Worm (Caenorhabditis elegans) whole organism, L4 larva: ENCODE results near the gene clec-68.
A peak's percentile ranks its signal among the peaks of the same experiment; 100 is the strongest.
"Not testable (repeated sequence)": the region's sequence is repeated elsewhere in the genome, so short reads cannot be mapped to it uniquely, and the experiment has no call there.

Experiments
- F10B5.3 ChIP-seq: sonication (generic microtip); optimal IDR thresholded peaks from 2 replicates; lab custom pipeline; 2016; ENCODE audit warnings: mild to moderate bottlenecking, missing genetic modification characterization, missing compliant biosample characterization
- F44E2.7 ChIP-seq: fragments of 200-800 bp; sonication (Bioruptor generic); IDR thresholded peaks from 2 replicates; pipeline ENCODE4 v2.1.2; 2022; ENCODE audit warnings: missing genetic modification characterization, missing compliant biosample characterization
- T26A8.4 ChIP-seq: fragments of 200-800 bp; sonication (Bioruptor generic); IDR thresholded peaks from 2 replicates; pipeline ENCODE4 v1.3.6; 2022; ENCODE audit warnings: missing genetic modification characterization, missing compliant biosample characterization
- Y48G9A.11 ChIP-seq: fragments of 200-800 bp; sonication (Bioruptor generic); IDR thresholded peaks from 2 replicates; pipeline ENCODE4 v1.3.6; 2022; ENCODE audit warnings: missing genetic modification reagents, missing genetic modification characterization, missing compliant biosample characterization
- Y5F2A.4 ChIP-seq: fragments of 200-800 bp; sonication (Bioruptor generic); optimal IDR thresholded peaks from 2 replicates; lab custom pipeline; 2018; ENCODE audit warnings: mild to moderate bottlenecking, missing genetic modification characterization, missing compliant biosample characterization
- Y75B8A.6 ChIP-seq: fragments of 200-800 bp; sonication (Bioruptor generic); IDR thresholded peaks from 2 replicates; pipeline ENCODE4 v1.3.6; 2022; ENCODE audit warnings: missing genetic modification reagents, missing genetic modification characterization, missing compliant biosample characterization
- aha-1 ChIP-seq: fragments of 150-350 bp; peaks from one replicate; lab custom pipeline; 2014; ENCODE audit warnings: missing biosample characterization, missing genetic modification characterization
- attf-4 ChIP-seq: sonication (generic microtip); optimal IDR thresholded peaks from 3 replicates; lab custom pipeline; 2017; ENCODE audit warnings: missing biosample characterization, missing genetic modification characterization
- ceh-20 ChIP-seq: fragments of 200-800 bp; sonication (Bioruptor generic); IDR thresholded peaks from 2 replicates; pipeline ENCODE4 v1.3.6; 2022; ENCODE audit warnings: missing genetic modification reagents, missing genetic modification characterization, missing compliant biosample characterization
- ces-1 ChIP-seq: fragments of 150-350 bp; sonication (generic microtip); optimal IDR thresholded peaks from 4 replicates; lab custom pipeline; 2014; ENCODE audit warnings: missing biosample characterization, missing genetic modification reagents, missing genetic modification characterization
- ctbp-1 ChIP-seq: fragments of 200-800 bp; sonication (Bioruptor generic); IDR thresholded peaks from 2 replicates; pipeline ENCODE4 v1.3.6; 2022; ENCODE audit warnings: missing genetic modification reagents, missing genetic modification characterization, missing compliant biosample characterization
- daf-8 ChIP-seq: fragments of 200-800 bp; sonication (Bioruptor generic); IDR thresholded peaks from 2 replicates; pipeline ENCODE4 v1.3.6; 2022; ENCODE audit warnings: missing genetic modification characterization, missing compliant biosample characterization
- dmd-8 ChIP-seq: fragments of 200-800 bp; sonication (Bioruptor generic); IDR thresholded peaks from 2 replicates; pipeline ENCODE4 v1.3.6; 2022; ENCODE audit warnings: missing genetic modification characterization, missing compliant biosample characterization
- dpl-1 ChIP-seq: fragments of 150-350 bp; optimal IDR thresholded peaks from 2 replicates; lab custom pipeline; 2014; ENCODE audit warnings: missing biosample characterization, missing genetic modification reagents, missing genetic modification characterization
- duxl-1 ChIP-seq: sonication (generic microtip); optimal IDR thresholded peaks from 2 replicates; lab custom pipeline; 2016; ENCODE audit warnings: mild to moderate bottlenecking, missing genetic modification characterization, moderate library complexity, missing compliant biosample characterization; ENCODE audit not compliant: poor library complexity
- dve-1 ChIP-seq: sonication (generic microtip); optimal IDR thresholded peaks from 2 replicates; lab custom pipeline; 2017; ENCODE audit warnings: antibody characterized with exemption, mild to moderate bottlenecking, missing genetic modification characterization, missing compliant biosample characterization; ENCODE audit not compliant: insufficient read depth
- egl-27 ChIP-seq: sonication (generic microtip); optimal IDR thresholded peaks from 3 replicates; lab custom pipeline; 2017; ENCODE audit warnings: missing biosample characterization, missing genetic modification reagents, missing genetic modification characterization
- hmg-1.1 ChIP-seq: fragments of 200-800 bp; sonication (Bioruptor generic); IDR thresholded peaks from 2 replicates; pipeline ENCODE4 v1.3.6; 2022; ENCODE audit warnings: missing genetic modification reagents, missing genetic modification characterization, missing compliant biosample characterization
- lim-7 ChIP-seq: fragments of 200-800 bp; sonication (Bioruptor generic); IDR thresholded peaks from 2 replicates; pipeline ENCODE4 v1.3.6; 2022; ENCODE audit warnings: missing genetic modification characterization, missing compliant biosample characterization
- lin-15B ChIP-seq: fragments of 150-350 bp; sonication (generic microtip); optimal IDR thresholded peaks from 3 replicates; lab custom pipeline; 2014; ENCODE audit warnings: missing biosample characterization, missing genetic modification characterization
- lin-38 ChIP-seq: fragments of 200-800 bp; sonication (Bioruptor generic); IDR thresholded peaks from 2 replicates; pipeline ENCODE4 v1.3.6; 2022; ENCODE audit warnings: missing genetic modification reagents, missing genetic modification characterization, missing compliant biosample characterization
- madf-9 ChIP-seq: fragments of 200-800 bp; sonication (Bioruptor generic); conservative IDR thresholded peaks from 2 replicates; pipeline ENCODE4 v1.3.6; 2022; ENCODE audit warnings: missing genetic modification reagents, missing genetic modification characterization, missing compliant biosample characterization
- mdl-1 ChIP-seq, 2 experiments: fragments of 150-350 bp in 1 of 2; sonication (generic microtip) in 1 of 2; optimal IDR thresholded peaks; 2 replicates each; lab custom pipeline; 2014 to 2017; ENCODE audit warnings: missing biosample characterization in 2 of 2, missing genetic modification characterization in 2 of 2
- mdt-29 ChIP-seq: fragments of 200-800 bp; sonication (Bioruptor generic); IDR thresholded peaks from 2 replicates; pipeline ENCODE4 v1.3.6; 2022; ENCODE audit warnings: missing genetic modification reagents, missing genetic modification characterization, missing compliant biosample characterization
- mxl-2 ChIP-seq: fragments of 200-800 bp; sonication (Bioruptor generic); conservative IDR thresholded peaks from 2 replicates; pipeline ENCODE4 v1.3.6; 2022; ENCODE audit warnings: missing genetic modification reagents, missing genetic modification characterization, missing compliant biosample characterization
- mxl-3 ChIP-seq: fragments of 200-800 bp; sonication (Bioruptor generic); optimal IDR thresholded peaks from 2 replicates; lab custom pipeline; 2018; ENCODE audit warnings: mild to moderate bottlenecking, missing genetic modification characterization, missing compliant biosample characterization
- nhr-10 ChIP-seq: fragments of 150-350 bp; optimal IDR thresholded peaks from 2 replicates; lab custom pipeline; 2014; ENCODE audit warnings: missing biosample characterization, missing genetic modification characterization
- nhr-111 ChIP-seq: fragments of 200-800 bp; sonication (Bioruptor generic); optimal IDR thresholded peaks from 2 replicates; lab custom pipeline; 2018; ENCODE audit warnings: mild to moderate bottlenecking, missing genetic modification characterization, missing compliant biosample characterization
- nhr-28 ChIP-seq: fragments of 150-350 bp; optimal IDR thresholded peaks from 2 replicates; lab custom pipeline; 2014; ENCODE audit warnings: missing biosample characterization, missing genetic modification characterization
- nhr-6 ChIP-seq: fragments of 150-350 bp; optimal IDR thresholded peaks from 2 replicates; lab custom pipeline; 2014; ENCODE audit warnings: missing biosample characterization, missing genetic modification characterization
- nhr-77 ChIP-seq: fragments of 150-350 bp; optimal IDR thresholded peaks from 2 replicates; lab custom pipeline; 2014; ENCODE audit warnings: missing biosample characterization, missing genetic modification characterization
- pha-4 ChIP-seq, 2 experiments: fragments of 150-350 bp in 1 of 2; fragments of 200-800 bp in 1 of 2; sonication (Bioruptor generic) in 1 of 2; IDR thresholded peaks in 1 of 2; optimal IDR thresholded peaks in 1 of 2; 2 replicates each; pipeline versions ENCODE4 v1.3.6 to Lab custom; 2014 to 2022; ENCODE audit warnings: missing genetic modification characterization in 2 of 2, missing genetic modification reagents in 2 of 2, missing biosample characterization in 1 of 2, missing compliant biosample characterization in 1 of 2
- pqm-1 ChIP-seq: sonication (generic microtip); optimal IDR thresholded peaks from 2 replicates; lab custom pipeline; 2017; ENCODE audit warnings: missing biosample characterization, missing genetic modification characterization
- spr-1 ChIP-seq: sonication (generic microtip); optimal IDR thresholded peaks from 2 replicates; lab custom pipeline; 2016; ENCODE audit warnings: mild to moderate bottlenecking, missing genetic modification characterization, missing compliant biosample characterization
- unc-130 ChIP-seq: sonication (generic microtip); optimal IDR thresholded peaks from 2 replicates; lab custom pipeline; 2016; ENCODE audit warnings: missing genetic modification reagents, missing genetic modification characterization, missing compliant biosample characterization
- unc-39 ChIP-seq: sonication (generic microtip); optimal IDR thresholded peaks from 2 replicates; lab custom pipeline; 2017; ENCODE audit warnings: missing biosample characterization, missing genetic modification characterization
- unc-62 ChIP-seq, 3 experiments: fragments of 150-350 bp in 1 of 3; sonication (generic microtip); optimal IDR thresholded peaks in 2 of 3; peaks in 1 of 3; 1 replicate in 1 of 3; 2 replicates in 2 of 3; lab custom pipeline; 2014 to 2017; ENCODE audit warnings: missing biosample characterization in 3 of 3, missing genetic modification characterization in 3 of 3, missing genetic modification reagents in 3 of 3, missing genotype in 1 of 3
- zfp-3 ChIP-seq: fragments of 200-800 bp; sonication (Bioruptor generic); conservative IDR thresholded peaks from 2 replicates; pipeline ENCODE4 v1.3.6; 2022; ENCODE audit warnings: missing genetic modification reagents, missing genetic modification characterization, missing compliant biosample characterization
- zip-2 ChIP-seq: fragments of 150-350 bp; optimal IDR thresholded peaks from 2 replicates; lab custom pipeline; 2014; ENCODE audit warnings: missing biosample characterization, missing genetic modification characterization

Gene clec-68

ce11 chrIV:3932408-3932807 is 6.2 kb downstream of the clec-68 start, which contains the start of gene clec-70:
clec-70 (plus strand) TSS chrIV:3932708.
- not testable (repeated sequence) for TF ChIP-seq ctbp-1, dmd-8, zfp-3 (GFP tag; lab: Robert Waterston, UW)

ce11 chrIV:3937097-3937496 is 10.9 kb downstream of the clec-68 start, which contains the start of gene clec-71:
clec-71 (plus strand) TSS chrIV:3937458.
- TF ChIP-seq duxl-1 (tag; lab: Kevin White, UChicago) (no peak), egl-27 (tag; lab: Kevin White, UChicago) (no peak), unc-62 (GFP tag; optimal IDR thresholded peaks at IDR 0.05 in 1 of 2; lab: Kevin White, UChicago) (peak in 1 of 2 experiments; percentile 55), unc-62 (tag; optimal IDR thresholded peaks at IDR 0.05; lab: Kevin White, UChicago) (no peak), spr-1 (tag; lab: Kevin White, UChicago) (no peak), ces-1 (GFP tag; lab: Kevin White, UChicago) (no peak), unc-130 (GFP tag; lab: Kevin White, UChicago) (no peak), aha-1 (tag; lab: Kevin White, UChicago) (peak; percentile 57), lin-38 (GFP tag; lab: Robert Waterston, UW) (no peak), mdl-1 (tag; optimal IDR thresholded peaks at IDR 0.05; lab: Kevin White, UChicago) (no peak), madf-9 (GFP tag; lab: Robert Waterston, UW) (no peak)

- no peak for TF ChIP-seq zip-2 (tag; lab: Kevin White, UChicago)
- no peak for TF ChIP-seq lim-7 (GFP tag; lab: Robert Waterston, UW)
- no peak for TF ChIP-seq mdt-29
- no peak for TF ChIP-seq dpl-1
- TF ChIP-seq hmg-1.1: no peak
- no peak for TF ChIP-seq mxl-3 (GFP tag; lab: Kevin White, UChicago)
- no peak for TF ChIP-seq mdl-1 (tag; optimal IDR thresholded peaks at IDR 0.05; lab: Kevin White, UChicago)
- TF ChIP-seq attf-4 (tag; lab: Kevin White, UChicago): no peak
- no peak for TF ChIP-seq ceh-20 (GFP tag; lab: Robert Waterston, UW)
- TF ChIP-seq nhr-28 (tag; lab: Kevin White, UChicago): peak; percentile 87
- no peak for TF ChIP-seq nhr-111 (GFP tag; lab: Kevin White, UChicago)
- no peak for TF ChIP-seq dmd-8 (GFP tag; lab: Robert Waterston, UW)
- TF ChIP-seq mxl-2 (GFP tag; lab: Robert Waterston, UW): no peak
- TF ChIP-seq nhr-77: peak; percentile 54
- no peak for TF ChIP-seq duxl-1 (tag; lab: Kevin White, UChicago)
- TF ChIP-seq aha-1 (tag; lab: Kevin White, UChicago): peak; percentile 87
- TF ChIP-seq T26A8.4 (GFP tag; lab: Robert Waterston, UW): no peak
- TF ChIP-seq unc-62 (GFP tag; optimal IDR thresholded peaks at IDR 0.05 in 1 of 2; lab: Kevin White, UChicago): peak in 1 of 2 experiments; percentile 35
- no peak for TF ChIP-seq unc-62 (tag; optimal IDR thresholded peaks at IDR 0.05; lab: Kevin White, UChicago)
- no peak for TF ChIP-seq daf-8 (GFP tag; lab: Robert Waterston, UW)
- TF ChIP-seq F10B5.3 (tag; lab: Kevin White, UChicago): no peak
- no peak for TF ChIP-seq Y5F2A.4 (GFP tag; lab: Kevin White, UChicago)
- TF ChIP-seq nhr-10 (tag; lab: Kevin White, UChicago): no peak
- no peak for TF ChIP-seq pha-4 (GFP tag; IDR thresholded peaks at IDR 0.05; lab: Robert Waterston, UW)
- no peak for TF ChIP-seq pha-4 (tag; optimal IDR thresholded peaks at IDR 0.05; lab: Kevin White, UChicago)
- TF ChIP-seq egl-27 (tag; lab: Kevin White, UChicago): no peak
- peak; percentile 6 for TF ChIP-seq pqm-1 (tag; lab: Kevin White, UChicago)
Observed at ce11 chrIV:3941658-3942328, 15.6 kb downstream of the clec-68 start, which contains the start of gene clec-174. clec-174 (minus strand) TSS chrIV:3941708.

ce11 chrIV:3943003-3943402 is 16.8 kb downstream of the clec-68 start, which contains the start of gene Y46C8AL.11:
Y46C8AL.11 (plus strand) TSS chrIV:3943303.
- TF ChIP-seq lin-15B (tag; lab: Kevin White, UChicago) (no peak), Y75B8A.6 (no peak), daf-8 (GFP tag; lab: Robert Waterston, UW) (no peak), nhr-6 (tag; lab: Kevin White, UChicago) (no peak), F44E2.7 (GFP tag; lab: Robert Waterston, UW) (no peak), Y48G9A.11 (GFP tag; lab: Robert Waterston, UW) (no peak), dve-1 (tag; lab: Kevin White, UChicago) (no peak), unc-39 (tag; lab: Kevin White, UChicago) (no peak)
